Fruit fly (Drosophila melanogaster) whole organism, embryonic: Measurements from ENCODE around the gene CG42789.

ENCODE experiments used
- CG11504 ChIP-seq: fragments of 200-800 bp; sonication (Bioruptor generic); optimal IDR thresholded peaks from 3 replicates; lab custom pipeline; 2019; ENCODE audit warnings: missing biosample characterization, mild to moderate bottlenecking, missing genetic modification characterization, moderate library complexity
- CG1647 ChIP-seq: fragments of 200-800 bp; sonication (Bioruptor generic); optimal IDR thresholded peaks from 3 replicates; lab custom pipeline; 2016; ENCODE audit warnings: missing biosample characterization, missing genetic modification characterization
- CG4424 ChIP-seq: fragments of 200-800 bp; sonication (Bioruptor generic); optimal IDR thresholded peaks from 3 replicates; lab custom pipeline; 2016; ENCODE audit warnings: missing biosample characterization, missing genetic modification characterization
- CG7372 ChIP-seq: fragments of 200-800 bp; sonication (Bioruptor generic); IDR thresholded peaks from 2 replicates; pipeline ENCODE4 v1.3.6; 2022; ENCODE audit warnings: missing biosample characterization, missing genetic modification characterization
- Dip2 ChIP-seq: fragments of 200-800 bp; sonication (Bioruptor generic); IDR thresholded peaks from 2 replicates; pipeline ENCODE4 v1.3.6; 2022; ENCODE audit warnings: missing biosample characterization, missing genetic modification characterization
- gsb ChIP-seq: fragments of 200-800 bp; sonication (Bioruptor generic); IDR thresholded peaks from 2 replicates; pipeline ENCODE4 v1.3.6; 2022; ENCODE audit warnings: missing biosample characterization, missing genetic modification characterization
- rib ChIP-seq: fragments of 200-800 bp; sonication (Bioruptor generic); IDR thresholded peaks from 2 replicates; pipeline ENCODE4 v1.3.6; 2022; ENCODE audit warnings: missing biosample characterization, missing genetic modification characterization
- sens ChIP-seq: fragments of 200-800 bp; sonication (Bioruptor generic); peaks from one replicate; lab custom pipeline; 2016; ENCODE audit warnings: missing biosample characterization, missing genetic modification characterization
- tna ChIP-seq: fragments of 200-800 bp; sonication (Bioruptor generic); IDR thresholded peaks from 2 replicates; pipeline ENCODE4 v1.3.6; 2022; ENCODE audit warnings: missing biosample characterization, missing genetic modification characterization; ENCODE audit not compliant: partially characterized antibody

DNA sequence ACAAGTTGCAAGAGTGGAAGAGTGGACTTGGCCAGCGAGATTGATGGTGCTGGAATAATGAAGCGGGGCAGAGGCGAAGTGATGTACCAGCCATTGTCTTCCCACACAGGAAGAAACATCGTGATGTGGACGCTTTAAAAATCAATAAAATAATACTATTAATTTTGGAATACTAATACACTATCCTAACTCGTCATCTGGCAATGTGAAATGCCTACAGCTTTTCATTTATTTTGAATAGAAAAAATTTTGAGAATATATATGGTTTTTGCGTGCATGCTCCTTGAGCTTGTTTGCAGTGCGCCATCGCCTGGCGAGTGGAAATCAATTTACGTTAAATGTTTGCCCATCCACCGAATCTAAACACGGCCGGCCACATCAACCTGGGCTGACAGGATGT, 47.9 kb upstream of the CG42789 start:
- TF ChIP-seq tna: no peak
- no peak for TF ChIP-seq CG11504 (tag; lab: Kevin White, UChicago)
- TF ChIP-seq CG4424: no peak
- TF ChIP-seq Dip2 (GFP tag; lab: Robert Waterston, UW): no peak
- TF ChIP-seq gsb (GFP tag; lab: Robert Waterston, UW): no peak
- no peak for TF ChIP-seq CG1647 (GFP tag; lab: Kevin White, UChicago)
- TF ChIP-seq CG7372: no peak
- TF ChIP-seq rib: no peak
- TF ChIP-seq sens (GFP tag; lab: Kevin White, UChicago): no peak
